Worm (Caenorhabditis elegans) whole organism, L4 larva: ENCODE results near the gene rec-8.

Experiments used
- F37D6.2 ChIP-seq: sonication (generic microtip); optimal IDR thresholded peaks from 2 replicates; lab custom pipeline; 2016; ENCODE audit warnings: mild to moderate bottlenecking, missing genetic modification characterization, missing compliant biosample characterization
- F44E2.7 ChIP-seq: fragments of 200-800 bp; sonication (Bioruptor generic); IDR thresholded peaks from 2 replicates; pipeline ENCODE4 v2.1.2; 2022; ENCODE audit warnings: missing genetic modification characterization, missing compliant biosample characterization
- T20F7.1 ChIP-seq: fragments of 200-800 bp; sonication (Bioruptor generic); optimal IDR thresholded peaks from 2 replicates; lab custom pipeline; 2018; ENCODE audit warnings: mild to moderate bottlenecking, missing genetic modification characterization, missing compliant biosample characterization
- T26A8.4 ChIP-seq: fragments of 200-800 bp; sonication (Bioruptor generic); IDR thresholded peaks from 2 replicates; pipeline ENCODE4 v1.3.6; 2022; ENCODE audit warnings: missing genetic modification characterization, missing compliant biosample characterization
- Y105C5A.15 ChIP-seq: fragments of 200-800 bp; sonication (Bioruptor generic); IDR thresholded peaks from 2 replicates; pipeline ENCODE4 v1.3.6; 2022; ENCODE audit warnings: missing genetic modification characterization, missing compliant biosample characterization
- aha-1 ChIP-seq: fragments of 150-350 bp; peaks from one replicate; lab custom pipeline; 2014; ENCODE audit warnings: missing biosample characterization, missing genetic modification characterization
- aly-2 ChIP-seq: sonication (generic microtip); optimal IDR thresholded peaks from 2 replicates; lab custom pipeline; 2018; ENCODE audit warnings: missing biosample characterization, missing genetic modification characterization
- ama-1 ChIP-seq: fragments of 150-350 bp; optimal IDR thresholded peaks from 2 replicates; lab custom pipeline; 2014; ENCODE audit warnings: inconsistent platforms, mixed read lengths
- attf-4 ChIP-seq: sonication (generic microtip); optimal IDR thresholded peaks from 3 replicates; lab custom pipeline; 2017; ENCODE audit warnings: missing biosample characterization, missing genetic modification characterization
- ceh-20 ChIP-seq: fragments of 200-800 bp; sonication (Bioruptor generic); IDR thresholded peaks from 2 replicates; pipeline ENCODE4 v1.3.6; 2022; ENCODE audit warnings: missing genetic modification reagents, missing genetic modification characterization, missing compliant biosample characterization
- ceh-28 ChIP-seq: fragments of 150-350 bp; optimal IDR thresholded peaks from 2 replicates; lab custom pipeline; 2014; ENCODE audit warnings: missing biosample characterization, missing genetic modification reagents, missing genetic modification characterization
- ceh-32 ChIP-seq: sonication (generic microtip); optimal IDR thresholded peaks from 2 replicates; lab custom pipeline; 2016; ENCODE audit warnings: mild to moderate bottlenecking, missing genetic modification characterization, missing compliant biosample characterization; ENCODE audit not compliant: poor library complexity
- cey-2 ChIP-seq: sonication (generic microtip); optimal IDR thresholded peaks from 3 replicates; lab custom pipeline; 2017; ENCODE audit warnings: missing genetic modification characterization, mild to moderate bottlenecking, missing compliant biosample characterization, antibody characterized with exemption, borderline replicate concordance; ENCODE audit not compliant: insufficient read depth
- daf-16 ChIP-seq, 3 experiments: sonication (generic microtip); optimal IDR thresholded peaks; 2 replicates each; lab custom pipeline; 2016 to 2017; ENCODE audit warnings: missing genetic modification characterization in 3 of 3, missing genetic modification reagents in 3 of 3, mild to moderate bottlenecking in 2 of 3, missing compliant biosample characterization in 2 of 3, missing biosample characterization in 1 of 3, moderate library complexity in 1 of 3
- dmd-8 ChIP-seq: fragments of 200-800 bp; sonication (Bioruptor generic); IDR thresholded peaks from 2 replicates; pipeline ENCODE4 v1.3.6; 2022; ENCODE audit warnings: missing genetic modification characterization, missing compliant biosample characterization
- duxl-1 ChIP-seq: sonication (generic microtip); optimal IDR thresholded peaks from 2 replicates; lab custom pipeline; 2016; ENCODE audit warnings: mild to moderate bottlenecking, missing genetic modification characterization, moderate library complexity, missing compliant biosample characterization; ENCODE audit not compliant: poor library complexity
- dve-1 ChIP-seq: sonication (generic microtip); optimal IDR thresholded peaks from 2 replicates; lab custom pipeline; 2017; ENCODE audit warnings: antibody characterized with exemption, mild to moderate bottlenecking, missing genetic modification characterization, missing compliant biosample characterization; ENCODE audit not compliant: insufficient read depth
- gei-8 ChIP-seq: fragments of 200-800 bp; sonication (Bioruptor generic); optimal IDR thresholded peaks from 2 replicates; lab custom pipeline; 2018; ENCODE audit warnings: mild to moderate bottlenecking, missing genetic modification characterization, missing compliant biosample characterization
- hlh-11 ChIP-seq: fragments of 200-800 bp; sonication (Bioruptor generic); optimal IDR thresholded peaks from 2 replicates; lab custom pipeline; 2018; ENCODE audit warnings: mild to moderate bottlenecking, missing genetic modification characterization, missing compliant biosample characterization
- hlh-30 ChIP-seq: sonication (generic microtip); optimal IDR thresholded peaks from 2 replicates; lab custom pipeline; 2017; ENCODE audit warnings: antibody characterized with exemption, mild to moderate bottlenecking, missing genetic modification characterization, missing compliant biosample characterization; ENCODE audit not compliant: insufficient read depth
- hmg-1.1 ChIP-seq: fragments of 200-800 bp; sonication (Bioruptor generic); IDR thresholded peaks from 2 replicates; pipeline ENCODE4 v1.3.6; 2022; ENCODE audit warnings: missing genetic modification reagents, missing genetic modification characterization, missing compliant biosample characterization
- lin-1 ChIP-seq: fragments of 200-800 bp; sonication (Bioruptor generic); IDR thresholded peaks from 2 replicates; pipeline ENCODE4 v1.3.6; 2022; ENCODE audit warnings: missing genetic modification reagents, missing genetic modification characterization, missing compliant biosample characterization
- lin-39 ChIP-seq: fragments of 150-350 bp; optimal IDR thresholded peaks from 2 replicates; lab custom pipeline; 2014; ENCODE audit warnings: missing biosample characterization, missing genetic modification reagents, missing genetic modification characterization
- lsy-2 ChIP-seq, 2 experiments: fragments of 150-350 bp in 1 of 2; sonication (generic microtip) in 1 of 2; optimal IDR thresholded peaks; 2 replicates each; lab custom pipeline; 2014 to 2017; ENCODE audit warnings: missing biosample characterization in 2 of 2, missing genetic modification characterization in 2 of 2
- mes-2 ChIP-seq: sonication (generic microtip); optimal IDR thresholded peaks from 2 replicates; lab custom pipeline; 2016; ENCODE audit warnings: missing genotype, mild to moderate bottlenecking, missing genetic modification characterization, missing compliant biosample characterization; ENCODE audit not compliant: poor library complexity, severe bottlenecking
- mxl-2 ChIP-seq: fragments of 200-800 bp; sonication (Bioruptor generic); conservative IDR thresholded peaks from 2 replicates; pipeline ENCODE4 v1.3.6; 2022; ENCODE audit warnings: missing genetic modification reagents, missing genetic modification characterization, missing compliant biosample characterization
- mxl-3 ChIP-seq: fragments of 200-800 bp; sonication (Bioruptor generic); optimal IDR thresholded peaks from 2 replicates; lab custom pipeline; 2018; ENCODE audit warnings: mild to moderate bottlenecking, missing genetic modification characterization, missing compliant biosample characterization
- nhr-28 ChIP-seq: fragments of 150-350 bp; optimal IDR thresholded peaks from 2 replicates; lab custom pipeline; 2014; ENCODE audit warnings: missing biosample characterization, missing genetic modification characterization
- nhr-42 ChIP-seq: fragments of 200-800 bp; sonication (Bioruptor generic); IDR thresholded peaks from 2 replicates; pipeline ENCODE4 v1.3.6; 2022; ENCODE audit warnings: missing genetic modification characterization, missing compliant biosample characterization
- nhr-48 ChIP-seq: sonication (generic microtip); optimal IDR thresholded peaks from 2 replicates; lab custom pipeline; 2016; ENCODE audit warnings: mild to moderate bottlenecking, missing genetic modification characterization, missing compliant biosample characterization
- nhr-77 ChIP-seq: fragments of 150-350 bp; optimal IDR thresholded peaks from 2 replicates; lab custom pipeline; 2014; ENCODE audit warnings: missing biosample characterization, missing genetic modification characterization
- pha-4 ChIP-seq, 2 experiments: fragments of 150-350 bp in 1 of 2; fragments of 200-800 bp in 1 of 2; sonication (Bioruptor generic) in 1 of 2; IDR thresholded peaks in 1 of 2; optimal IDR thresholded peaks in 1 of 2; 2 replicates each; pipeline versions ENCODE4 v1.3.6 to Lab custom; 2014 to 2022; ENCODE audit warnings: missing genetic modification characterization in 2 of 2, missing genetic modification reagents in 2 of 2, missing biosample characterization in 1 of 2, missing compliant biosample characterization in 1 of 2
- php-3 ChIP-seq: fragments of 200-800 bp; sonication (Bioruptor generic); IDR thresholded peaks from 2 replicates; pipeline ENCODE4 v1.3.6; 2022; ENCODE audit warnings: missing genetic modification reagents, missing genetic modification characterization, missing compliant biosample characterization
- set-16 ChIP-seq: fragments of 200-800 bp; sonication (Bioruptor generic); IDR thresholded peaks from 2 replicates; pipeline ENCODE4 v1.3.6; 2022; ENCODE audit warnings: missing genetic modification reagents, missing genetic modification characterization, missing compliant biosample characterization
- spr-1 ChIP-seq: sonication (generic microtip); optimal IDR thresholded peaks from 2 replicates; lab custom pipeline; 2016; ENCODE audit warnings: mild to moderate bottlenecking, missing genetic modification characterization, missing compliant biosample characterization
- tra-1 ChIP-seq: fragments of 200-800 bp; sonication (Bioruptor generic); IDR thresholded peaks from 2 replicates; pipeline ENCODE4 v1.3.6; 2022; ENCODE audit warnings: missing genetic modification reagents, missing genetic modification characterization, missing compliant biosample characterization
- unc-62 ChIP-seq, 3 experiments: fragments of 150-350 bp in 1 of 3; sonication (generic microtip); optimal IDR thresholded peaks in 2 of 3; peaks in 1 of 3; 1 replicate in 1 of 3; 2 replicates in 2 of 3; lab custom pipeline; 2014 to 2017; ENCODE audit warnings: missing biosample characterization in 3 of 3, missing genetic modification characterization in 3 of 3, missing genetic modification reagents in 3 of 3, missing genotype in 1 of 3
- zfp-2 ChIP-seq: sonication (generic microtip); optimal IDR thresholded peaks from 2 replicates; lab custom pipeline; 2016; ENCODE audit warnings: mild to moderate bottlenecking, missing genetic modification characterization, missing compliant biosample characterization
- zfp-3 ChIP-seq: fragments of 200-800 bp; sonication (Bioruptor generic); conservative IDR thresholded peaks from 2 replicates; pipeline ENCODE4 v1.3.6; 2022; ENCODE audit warnings: missing genetic modification reagents, missing genetic modification characterization, missing compliant biosample characterization
- ztf-7 ChIP-seq: fragments of 150-350 bp; optimal IDR thresholded peaks from 2 replicates; lab custom pipeline; 2014; ENCODE audit warnings: missing biosample characterization, missing genetic modification characterization

Gene rec-8

ce11 chrIV:13334287-13334686, 18.7 kb downstream of the rec-8 start (continued):
- TF ChIP-seq hlh-30 (tag; lab: Kevin White, UChicago) (peak; percentile 48), zfp-3 (no peak), mes-2 (no peak), gei-8 (GFP tag; lab: Kevin White, UChicago) (no peak), Y105C5A.15 (no peak), F44E2.7 (GFP tag; lab: Robert Waterston, UW) (no peak), nhr-28 (tag; lab: Kevin White, UChicago) (peak; percentile 77), nhr-77 (tag; lab: Kevin White, UChicago) (peak; percentile 0), unc-62 (GFP tag; optimal IDR thresholded peaks at IDR 0.05 in 1 of 2; lab: Kevin White, UChicago) (peak in 1 of 2 experiments; percentile 76), unc-62 (tag; optimal IDR thresholded peaks at IDR 0.05; lab: Kevin White, UChicago) (no peak), dmd-8 (GFP tag; lab: Robert Waterston, UW) (no peak), T26A8.4 (GFP tag; lab: Robert Waterston, UW) (peak; percentile 28), mxl-2 (GFP tag; lab: Robert Waterston, UW) (no peak), attf-4 (tag; lab: Kevin White, UChicago) (no peak)

ce11 chrIV:13331285-13331684, 21.7 kb downstream of the rec-8 start, which contains the start of gene pqn-74:
TSS of gene pqn-74 (minus strand) at chrIV:13331406.
- TF ChIP-seq set-16 (peak; percentile 85), pha-4 (GFP tag; IDR thresholded peaks at IDR 0.05; lab: Robert Waterston, UW) (no peak), pha-4 (tag; optimal IDR thresholded peaks at IDR 0.05; lab: Kevin White, UChicago) (no peak)

ce11 chrIV:13330547-13330946, 22.4 kb downstream of the rec-8 start:
- TF ChIP-seq daf-16 (GFP tag; optimal IDR thresholded peaks at IDR 0.05; lab: Kevin White, UChicago), result no peak
- no peak for TF ChIP-seq daf-16 (tag; optimal IDR thresholded peaks at IDR 0.05; lab: Kevin White, UChicago)
- TF ChIP-seq mxl-3 (GFP tag; lab: Kevin White, UChicago), result peak; percentile 12
- peak; percentile 57 for TF ChIP-seq set-16
- TF ChIP-seq hmg-1.1, result 0 out of 2 replicates have a peak, but pooled peaks have one; percentile 18
- no peak for TF ChIP-seq tra-1 (GFP tag; lab: Robert Waterston, UW)
- no peak for TF ChIP-seq aly-2 (tag; lab: Kevin White, UChicago)
- no peak for TF ChIP-seq ama-1 (lab: Kevin White, UChicago)
- TF ChIP-seq, all 104 proteins: peak for 3

- TF ChIP-seq zfp-2 (tag; lab: Kevin White, UChicago), result no peak
- no peak for TF ChIP-seq spr-1
- TF ChIP-seq duxl-1 (tag; lab: Kevin White, UChicago), result no peak
- TF ChIP-seq dve-1 (tag; lab: Kevin White, UChicago), result no peak
- TF ChIP-seq mxl-2 (GFP tag; lab: Robert Waterston, UW), result no peak
- no peak for TF ChIP-seq lsy-2 (tag; optimal IDR thresholded peaks at IDR 0.05; lab: Kevin White, UChicago)
- no peak for TF ChIP-seq F37D6.2
- TF ChIP-seq ceh-28 (tag; lab: Kevin White, UChicago), result no peak
- no peak for TF ChIP-seq ceh-32 (tag; lab: Kevin White, UChicago)
- TF ChIP-seq nhr-42 (GFP tag; lab: Robert Waterston, UW), result no peak
- TF ChIP-seq F44E2.7 (GFP tag; lab: Robert Waterston, UW), result no peak
Measured at ce11 chrIV:13328059-13328458, 24.9 kb downstream of the rec-8 start, which contains the start of gene far-6. TSS of gene far-6 (plus strand) at chrIV:13328359.

- TF ChIP-seq nhr-28 (tag; lab: Kevin White, UChicago) (peak; percentile 89), dve-1 (tag; lab: Kevin White, UChicago) (peak; percentile 94), ztf-7 (tag; lab: Kevin White, UChicago) (no peak), zfp-2 (tag; lab: Kevin White, UChicago) (no peak), mxl-3 (GFP tag; lab: Kevin White, UChicago) (no peak), cey-2 (tag; lab: Kevin White, UChicago) (no peak), lin-39 (tag; lab: Kevin White, UChicago) (no peak), nhr-48 (tag; lab: Kevin White, UChicago) (peak; percentile 67), lin-1 (peak; percentile 60; the same call in 1 of the 2 replicates), tra-1 (GFP tag; lab: Robert Waterston, UW) (peak; percentile 72; the same call in 1 of the 2 replicates), hlh-11 (tag; lab: Kevin White, UChicago) (peak; percentile 61), hlh-30 (tag; lab: Kevin White, UChicago) (peak; percentile 26), T20F7.1 (GFP tag; lab: Kevin White, UChicago) (peak; percentile 35), unc-62 (GFP tag; optimal IDR thresholded peaks at IDR 0.05 in 1 of 2; lab: Kevin White, UChicago) (peak in 1 of 2 experiments; percentile 56), unc-62 (tag; optimal IDR thresholded peaks at IDR 0.05; lab: Kevin White, UChicago) (no peak), lsy-2 (tag; optimal IDR thresholded peaks at IDR 0.05; lab: Kevin White, UChicago) (peak in 1 of 2 experiments; percentile 39), php-3 (GFP tag; lab: Robert Waterston, UW) (peak; percentile 83), ceh-20 (GFP tag; lab: Robert Waterston, UW) (peak; percentile 70), aha-1 (tag; lab: Kevin White, UChicago) (peak; percentile 24)
Measured at ce11 chrIV:13327064-13327463, 25.9 kb downstream of the rec-8 start.
